Worm (Caenorhabditis elegans): ENCODE results near the gene memi-1.
A peak's percentile ranks its signal among the peaks of the same experiment; 100 is the strongest.

memi-1 gene

ce11 chrIV:4712376-4712775 lies 47.9 kb downstream of the memi-1 start, which contains the start of gene yars-2 (continued):
- TF ChIP-seq eyg-1 (tag; optimal IDR thresholded peaks at IDR 0.05) (no peak), hlh-30 (tag; optimal IDR thresholded peaks at IDR 0.05; ENCODE audit: insufficient read depth) (no peak), fkh-10 (GFP tag; optimal IDR thresholded peaks at IDR 0.05) (no peak), pag-3 (tag; optimal IDR thresholded peaks at IDR 0.05; ENCODE audit: borderline replicate concordance) (no peak), pha-2 (tag; optimal IDR thresholded peaks at IDR 0.05) (no peak), nhr-11 (tag; optimal IDR thresholded peaks at IDR 0.05) (no peak), elt-2 (tag; optimal IDR thresholded peaks at IDR 0.05) (peak; percentile 31), lin-11 (tag; optimal IDR thresholded peaks at IDR 0.05) (no peak), ztf-16 (tag; optimal IDR thresholded peaks at IDR 0.05) (no peak), ceh-45 (GFP tag; IDR thresholded peaks at IDR 0.05) (no peak), mec-3 (tag; optimal IDR thresholded peaks at IDR 0.05; ENCODE audit: borderline replicate concordance) (no peak), ahr-1 (tag; optimal IDR thresholded peaks at IDR 0.05) (no peak), elt-4 (tag; optimal IDR thresholded peaks at IDR 0.05) (no peak), npax-4 (tag; optimal IDR thresholded peaks at IDR 0.05) (no peak), dve-1 (tag; optimal IDR thresholded peaks at IDR 0.05) (no peak), syd-9 (tag; optimal IDR thresholded peaks at IDR 0.05) (no peak), tbx-2 (tag; optimal IDR thresholded peaks at IDR 0.05) (peak; percentile 73), hlh-15 (tag; optimal IDR thresholded peaks at IDR 0.05) (no peak), unc-3 (GFP tag; conservative IDR thresholded peaks at IDR 0.05) (no peak), unc-3 (tag; optimal IDR thresholded peaks at IDR 0.05) (no peak), dmd-4 (tag; optimal IDR thresholded peaks at IDR 0.05; ENCODE audit: borderline replicate concordance) (no peak), ceh-30 (tag; optimal IDR thresholded peaks at IDR 0.05) (no peak), fkh-6 (tag; optimal IDR thresholded peaks at IDR 0.05) (no peak), nfya-1 (tag; optimal IDR thresholded peaks at IDR 0.05) (no peak), fax-1 (tag; optimal IDR thresholded peaks at IDR 0.05) (peak; percentile 27), sdc-2 (tag; optimal IDR thresholded peaks at IDR 0.05) (no peak), rnt-1 (tag; optimal IDR thresholded peaks at IDR 0.05) (no peak), ceh-14 (tag; optimal IDR thresholded peaks at IDR 0.05) (no peak), C08G9.2 (tag; optimal IDR thresholded peaks at IDR 0.05) (peak; percentile 63), K09A11.1 (tag; optimal IDR thresholded peaks at IDR 0.05; ENCODE audit: insufficient read depth) (no peak), ceh-24 (tag; optimal IDR thresholded peaks at IDR 0.05) (no peak), ceh-19 (GFP tag; optimal IDR thresholded peaks at IDR 0.05) (no peak), ceh-9 (tag; optimal IDR thresholded peaks at IDR 0.05) (no peak), unc-55 (GFP tag; optimal IDR thresholded peaks at IDR 0.05) (no peak), ama-1 (optimal IDR thresholded peaks at IDR 0.05) (no peak), gmeb-2 (tag; optimal IDR thresholded peaks at IDR 0.05) (no peak), odd-2 (tag; optimal IDR thresholded peaks at IDR 0.05) (no peak), madf-2 (tag; optimal IDR thresholded peaks at IDR 0.05) (no peak)

DNA sequence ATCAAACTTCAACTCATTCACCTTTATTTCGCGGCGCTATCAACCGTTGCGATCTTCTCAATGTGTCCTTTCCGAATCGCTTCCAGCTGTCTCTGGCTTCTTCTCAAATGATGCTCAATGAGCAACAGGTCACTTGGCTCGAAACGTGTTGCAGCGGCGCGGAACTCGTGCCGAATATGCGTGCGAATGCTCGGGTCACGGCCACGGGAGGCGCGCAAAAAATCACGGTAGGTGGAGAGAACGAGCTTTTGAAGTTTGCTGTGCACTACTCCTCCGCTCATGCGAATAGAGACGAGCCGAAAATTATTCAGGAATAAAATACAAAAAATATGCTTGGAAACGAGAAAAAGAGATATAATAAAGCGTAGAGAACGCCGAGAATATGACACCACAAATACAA lies 49.8 kb downstream of the memi-1 start, which contains the start of gene cif-1:
Gene cif-1 (minus strand): TSS at position 297 of the 400 bp plus-strand sequence.
- TF ChIP-seq tbx-2 (tag; optimal IDR thresholded peaks at IDR 0.05), result no peak
- no peak for TF ChIP-seq unc-3 (GFP tag; conservative IDR thresholded peaks at IDR 0.05)
- TF ChIP-seq unc-3 (tag; optimal IDR thresholded peaks at IDR 0.05), result no peak
- no peak for TF ChIP-seq sox-2 (GFP tag; IDR thresholded peaks at IDR 0.05)
- TF ChIP-seq unc-55 (GFP tag; optimal IDR thresholded peaks at IDR 0.05), result no peak
- TF ChIP-seq elt-2 (tag; optimal IDR thresholded peaks at IDR 0.05), result no peak

Measured in whole organism, late embryonic.